Worm (Caenorhabditis elegans) whole organism, L4 larva: ENCODE data around the gene ZK1320.9.

ENCODE experiments used
- D1046.2 ChIP-seq: fragments of 200-800 bp; sonication (Bioruptor generic); IDR thresholded peaks from 2 replicates; pipeline ENCODE4 v1.3.6; 2022; ENCODE audit warnings: missing genetic modification characterization, missing compliant biosample characterization
- F37D6.2 ChIP-seq: sonication (generic microtip); optimal IDR thresholded peaks from 2 replicates; lab custom pipeline; 2016; ENCODE audit warnings: mild to moderate bottlenecking, missing genetic modification characterization, missing compliant biosample characterization
- F49E8.2 ChIP-seq: sonication (generic microtip); optimal IDR thresholded peaks from 2 replicates; lab custom pipeline; 2016; ENCODE audit warnings: missing compliant biosample characterization, mild to moderate bottlenecking, missing genetic modification characterization, borderline replicate concordance
- T20F7.1 ChIP-seq: fragments of 200-800 bp; sonication (Bioruptor generic); optimal IDR thresholded peaks from 2 replicates; lab custom pipeline; 2018; ENCODE audit warnings: mild to moderate bottlenecking, missing genetic modification characterization, missing compliant biosample characterization
- T26A8.4 ChIP-seq: fragments of 200-800 bp; sonication (Bioruptor generic); IDR thresholded peaks from 2 replicates; pipeline ENCODE4 v1.3.6; 2022; ENCODE audit warnings: missing genetic modification characterization, missing compliant biosample characterization
- Y48G9A.11 ChIP-seq: fragments of 200-800 bp; sonication (Bioruptor generic); IDR thresholded peaks from 2 replicates; pipeline ENCODE4 v1.3.6; 2022; ENCODE audit warnings: missing genetic modification reagents, missing genetic modification characterization, missing compliant biosample characterization
- ZK546.5 ChIP-seq, 2 experiments: sonication (generic microtip); optimal IDR thresholded peaks; 2 replicates each; lab custom pipeline; 2017; ENCODE audit warnings: missing biosample characterization in 2 of 2, missing genetic modification characterization in 2 of 2
- aly-2 ChIP-seq: sonication (generic microtip); optimal IDR thresholded peaks from 2 replicates; lab custom pipeline; 2018; ENCODE audit warnings: missing biosample characterization, missing genetic modification characterization
- attf-4 ChIP-seq: sonication (generic microtip); optimal IDR thresholded peaks from 3 replicates; lab custom pipeline; 2017; ENCODE audit warnings: missing biosample characterization, missing genetic modification characterization
- ceh-28 ChIP-seq: fragments of 150-350 bp; optimal IDR thresholded peaks from 2 replicates; lab custom pipeline; 2014; ENCODE audit warnings: missing biosample characterization, missing genetic modification reagents, missing genetic modification characterization
- ceh-32 ChIP-seq: sonication (generic microtip); optimal IDR thresholded peaks from 2 replicates; lab custom pipeline; 2016; ENCODE audit warnings: mild to moderate bottlenecking, missing genetic modification characterization, missing compliant biosample characterization; ENCODE audit not compliant: poor library complexity
- ceh-44 ChIP-seq: fragments of 200-800 bp; sonication (Bioruptor generic); IDR thresholded peaks from 2 replicates; pipeline ENCODE4 v1.3.6; 2022; ENCODE audit warnings: missing genetic modification reagents, missing genetic modification characterization, missing compliant biosample characterization
- ceh-82 ChIP-seq: sonication (generic microtip); optimal IDR thresholded peaks from 2 replicates; lab custom pipeline; 2017; ENCODE audit warnings: missing biosample characterization, missing genetic modification characterization
- ces-1 ChIP-seq: fragments of 150-350 bp; sonication (generic microtip); optimal IDR thresholded peaks from 4 replicates; lab custom pipeline; 2014; ENCODE audit warnings: missing biosample characterization, missing genetic modification reagents, missing genetic modification characterization
- cey-2 ChIP-seq: sonication (generic microtip); optimal IDR thresholded peaks from 3 replicates; lab custom pipeline; 2017; ENCODE audit warnings: missing genetic modification characterization, mild to moderate bottlenecking, missing compliant biosample characterization, antibody characterized with exemption, borderline replicate concordance; ENCODE audit not compliant: insufficient read depth
- daf-12 ChIP-seq: fragments of 150-350 bp; optimal IDR thresholded peaks from 2 replicates; lab custom pipeline; 2014; ENCODE audit warnings: missing biosample characterization, missing genetic modification reagents, missing genetic modification characterization
- daf-16 ChIP-seq, 3 experiments: sonication (generic microtip); optimal IDR thresholded peaks; 2 replicates each; lab custom pipeline; 2016 to 2017; ENCODE audit warnings: missing genetic modification characterization in 3 of 3, missing genetic modification reagents in 3 of 3, mild to moderate bottlenecking in 2 of 3, missing compliant biosample characterization in 2 of 3, missing biosample characterization in 1 of 3, moderate library complexity in 1 of 3
- dmd-6 ChIP-seq: fragments of 200-800 bp; sonication (Bioruptor generic); IDR thresholded peaks from 2 replicates; pipeline ENCODE4 v1.3.6; 2022; ENCODE audit warnings: missing genetic modification reagents, missing genetic modification characterization, missing compliant biosample characterization
- dve-1 ChIP-seq: sonication (generic microtip); optimal IDR thresholded peaks from 2 replicates; lab custom pipeline; 2017; ENCODE audit warnings: antibody characterized with exemption, mild to moderate bottlenecking, missing genetic modification characterization, missing compliant biosample characterization; ENCODE audit not compliant: insufficient read depth
- egl-27 ChIP-seq: sonication (generic microtip); optimal IDR thresholded peaks from 3 replicates; lab custom pipeline; 2017; ENCODE audit warnings: missing biosample characterization, missing genetic modification reagents, missing genetic modification characterization
- egl-43 ChIP-seq: fragments of 200-800 bp; sonication (Bioruptor generic); IDR thresholded peaks from 2 replicates; pipeline ENCODE4 v1.3.6; 2022; ENCODE audit warnings: missing genetic modification reagents, missing genetic modification characterization, missing compliant biosample characterization
- hlh-11 ChIP-seq: fragments of 200-800 bp; sonication (Bioruptor generic); optimal IDR thresholded peaks from 2 replicates; lab custom pipeline; 2018; ENCODE audit warnings: mild to moderate bottlenecking, missing genetic modification characterization, missing compliant biosample characterization
- hlh-30 ChIP-seq: sonication (generic microtip); optimal IDR thresholded peaks from 2 replicates; lab custom pipeline; 2017; ENCODE audit warnings: antibody characterized with exemption, mild to moderate bottlenecking, missing genetic modification characterization, missing compliant biosample characterization; ENCODE audit not compliant: insufficient read depth
- hmg-1.1 ChIP-seq: fragments of 200-800 bp; sonication (Bioruptor generic); IDR thresholded peaks from 2 replicates; pipeline ENCODE4 v1.3.6; 2022; ENCODE audit warnings: missing genetic modification reagents, missing genetic modification characterization, missing compliant biosample characterization
- jun-1 ChIP-seq: fragments of 150-350 bp; optimal IDR thresholded peaks from 2 replicates; lab custom pipeline; 2014; ENCODE audit warnings: missing biosample characterization, missing genetic modification reagents, missing genetic modification characterization
- lin-13 ChIP-seq: fragments of 150-350 bp; optimal IDR thresholded peaks from 2 replicates; lab custom pipeline; 2014; ENCODE audit warnings: missing biosample characterization, missing genetic modification reagents, missing genetic modification characterization
- lir-3 ChIP-seq: sonication (generic microtip); optimal IDR thresholded peaks from 2 replicates; lab custom pipeline; 2016; ENCODE audit warnings: mild to moderate bottlenecking, missing genetic modification characterization, missing compliant biosample characterization
- lsy-2 ChIP-seq, 2 experiments: fragments of 150-350 bp in 1 of 2; sonication (generic microtip) in 1 of 2; optimal IDR thresholded peaks; 2 replicates each; lab custom pipeline; 2014 to 2017; ENCODE audit warnings: missing biosample characterization in 2 of 2, missing genetic modification characterization in 2 of 2
- madf-5 ChIP-seq, 2 experiments: fragments of 200-800 bp; sonication (Bioruptor generic); IDR thresholded peaks; 2 replicates each; pipeline ENCODE4 v1.3.6; 2022; ENCODE audit warnings: missing compliant biosample characterization in 2 of 2, missing genetic modification characterization in 2 of 2
- mdt-29 ChIP-seq: fragments of 200-800 bp; sonication (Bioruptor generic); IDR thresholded peaks from 2 replicates; pipeline ENCODE4 v1.3.6; 2022; ENCODE audit warnings: missing genetic modification reagents, missing genetic modification characterization, missing compliant biosample characterization
- nhr-10 ChIP-seq: fragments of 150-350 bp; optimal IDR thresholded peaks from 2 replicates; lab custom pipeline; 2014; ENCODE audit warnings: missing biosample characterization, missing genetic modification characterization
- nhr-111 ChIP-seq: fragments of 200-800 bp; sonication (Bioruptor generic); optimal IDR thresholded peaks from 2 replicates; lab custom pipeline; 2018; ENCODE audit warnings: mild to moderate bottlenecking, missing genetic modification characterization, missing compliant biosample characterization
- nhr-25 ChIP-seq: sonication (generic microtip); optimal IDR thresholded peaks from 2 replicates; lab custom pipeline; 2017; ENCODE audit warnings: missing genetic modification characterization, mild to moderate bottlenecking, missing compliant biosample characterization, antibody characterized with exemption, moderate library complexity, borderline replicate concordance; ENCODE audit not compliant: insufficient read depth
- nhr-28 ChIP-seq: fragments of 150-350 bp; optimal IDR thresholded peaks from 2 replicates; lab custom pipeline; 2014; ENCODE audit warnings: missing biosample characterization, missing genetic modification characterization
- nhr-41 ChIP-seq: fragments of 200-800 bp; sonication (Bioruptor generic); IDR thresholded peaks from 2 replicates; pipeline ENCODE4 v1.3.6; 2022; ENCODE audit warnings: missing genetic modification reagents, missing genetic modification characterization, missing compliant biosample characterization
- nhr-6 ChIP-seq: fragments of 150-350 bp; optimal IDR thresholded peaks from 2 replicates; lab custom pipeline; 2014; ENCODE audit warnings: missing biosample characterization, missing genetic modification characterization
- rbr-2 ChIP-seq: sonication (generic microtip); optimal IDR thresholded peaks from 2 replicates; lab custom pipeline; 2016; ENCODE audit warnings: missing genotype, missing genetic modification characterization, missing compliant biosample characterization
- set-16 ChIP-seq: fragments of 200-800 bp; sonication (Bioruptor generic); IDR thresholded peaks from 2 replicates; pipeline ENCODE4 v1.3.6; 2022; ENCODE audit warnings: missing genetic modification reagents, missing genetic modification characterization, missing compliant biosample characterization
- skn-1 ChIP-seq: fragments of 150-350 bp; optimal IDR thresholded peaks from 2 replicates; lab custom pipeline; 2014; ENCODE audit warnings: missing biosample characterization, missing genetic modification characterization
- snpc-4 ChIP-seq: fragments of 150-350 bp; optimal IDR thresholded peaks from 2 replicates; lab custom pipeline; 2014; ENCODE audit warnings: missing biosample characterization, missing genetic modification characterization
- unc-130 ChIP-seq: sonication (generic microtip); optimal IDR thresholded peaks from 2 replicates; lab custom pipeline; 2016; ENCODE audit warnings: missing genetic modification reagents, missing genetic modification characterization, missing compliant biosample characterization
- unc-62 ChIP-seq, 3 experiments: fragments of 150-350 bp in 1 of 3; sonication (generic microtip); optimal IDR thresholded peaks in 2 of 3; peaks in 1 of 3; 1 replicate in 1 of 3; 2 replicates in 2 of 3; lab custom pipeline; 2014 to 2017; ENCODE audit warnings: missing biosample characterization in 3 of 3, missing genetic modification characterization in 3 of 3, missing genetic modification reagents in 3 of 3, missing genotype in 1 of 3
- vab-7 ChIP-seq: fragments of 200-800 bp; sonication (Bioruptor generic); IDR thresholded peaks from 2 replicates; pipeline ENCODE4 v1.3.6; 2022; ENCODE audit warnings: missing genetic modification reagents, missing genetic modification characterization, missing compliant biosample characterization
- zfp-3 ChIP-seq: fragments of 200-800 bp; sonication (Bioruptor generic); conservative IDR thresholded peaks from 2 replicates; pipeline ENCODE4 v1.3.6; 2022; ENCODE audit warnings: missing genetic modification reagents, missing genetic modification characterization, missing compliant biosample characterization
- ztf-11 ChIP-seq: fragments of 150-350 bp; optimal IDR thresholded peaks from 2 replicates; lab custom pipeline; 2014; ENCODE audit warnings: missing biosample characterization, missing genetic modification characterization

The ZK1320.9 gene

ce11 chrII:9646928-9647838 is 39.3 kb downstream of the ZK1320.9 start, which contains the start of gene sqv-8:
Gene sqv-8, plus strand, starts transcription at chrII:9646978.
- peak; percentile 48 for TF ChIP-seq dve-1 (tag; lab: Kevin White, UChicago)
- TF ChIP-seq nhr-10 (tag; lab: Kevin White, UChicago) = no peak
- TF ChIP-seq ztf-11 = no peak
- no peak for TF ChIP-seq daf-12 (tag; lab: Kevin White, UChicago)
- peak; percentile 82 for TF ChIP-seq dmd-6 (GFP tag; lab: Robert Waterston, UW)
- peak; percentile 50; the same call in 1 of the 2 replicates for TF ChIP-seq zfp-3 (GFP tag; lab: Robert Waterston, UW)
- TF ChIP-seq ceh-28 = peak; percentile 1
- TF ChIP-seq ceh-32 (tag; lab: Kevin White, UChicago) = no peak
- TF ChIP-seq nhr-28 (tag; lab: Kevin White, UChicago) = peak; percentile 2
- TF ChIP-seq T26A8.4 (GFP tag; lab: Robert Waterston, UW) = no peak
- peak in 1 of 2 experiments; percentile 84 for TF ChIP-seq unc-62 (GFP tag; optimal IDR thresholded peaks at IDR 0.05 in 1 of 2; lab: Kevin White, UChicago)
- no peak for TF ChIP-seq unc-62 (tag; optimal IDR thresholded peaks at IDR 0.05; lab: Kevin White, UChicago)
- peak; percentile 36; the same call in 1 of the 2 replicates for TF ChIP-seq hmg-1.1
- TF ChIP-seq F49E8.2 (tag; lab: Kevin White, UChicago) = peak; percentile 3
- TF ChIP-seq daf-16 (GFP tag; optimal IDR thresholded peaks at IDR 0.05; lab: Kevin White, UChicago) = no peak
- peak; percentile 33 for TF ChIP-seq daf-16 (tag; optimal IDR thresholded peaks at IDR 0.05; lab: Kevin White, UChicago)
- TF ChIP-seq ZK546.5 (tag; optimal IDR thresholded peaks at IDR 0.05; lab: Kevin White, UChicago) = no peak
- TF ChIP-seq hlh-30 (tag; lab: Kevin White, UChicago) = peak; percentile 92
- peak; percentile 7 for TF ChIP-seq T20F7.1
- TF ChIP-seq lsy-2 (tag; optimal IDR thresholded peaks at IDR 0.05; lab: Kevin White, UChicago) = peak in 1 of 2 experiments; percentile 39
- TF ChIP-seq Y48G9A.11 (GFP tag; lab: Robert Waterston, UW) = peak; percentile 8; the same call in 1 of the 2 replicates
- peak; percentile 61 for TF ChIP-seq hlh-11 (tag; lab: Kevin White, UChicago)

- TF ChIP-seq lir-3 (tag; lab: Kevin White, UChicago) = no peak
- TF ChIP-seq F37D6.2 (tag; lab: Kevin White, UChicago) = peak; percentile 0
- no peak for TF ChIP-seq ces-1
- no peak for TF ChIP-seq egl-27 (tag; lab: Kevin White, UChicago)
- TF ChIP-seq madf-5 (GFP tag; IDR thresholded peaks at IDR 0.05; lab: Robert Waterston, UW) = no peak
- no peak; the same call in 1 of the 2 replicates for TF ChIP-seq T26A8.4 (GFP tag; lab: Robert Waterston, UW)
- TF ChIP-seq nhr-111 = no peak
- TF ChIP-seq F49E8.2 (tag; lab: Kevin White, UChicago) = no peak
- TF ChIP-seq ceh-82 (tag; lab: Kevin White, UChicago) = no peak
- TF ChIP-seq unc-130 (GFP tag; lab: Kevin White, UChicago) = no peak
- no peak for TF ChIP-seq skn-1
- no peak for TF ChIP-seq jun-1 (tag; lab: Kevin White, UChicago)
- peak; percentile 62 for TF ChIP-seq egl-43 (GFP tag; lab: Robert Waterston, UW)
- no peak for TF ChIP-seq vab-7 (GFP tag; lab: Robert Waterston, UW)
- TF ChIP-seq nhr-6 (tag; lab: Kevin White, UChicago) = peak; percentile 45
- TF ChIP-seq set-16 = peak; percentile 49
- TF ChIP-seq nhr-28 (tag; lab: Kevin White, UChicago) = peak; percentile 81
- no peak for TF ChIP-seq D1046.2 (GFP tag; lab: Robert Waterston, UW)
- no peak for TF ChIP-seq nhr-10 (tag; lab: Kevin White, UChicago)
- no peak for TF ChIP-seq attf-4 (tag; lab: Kevin White, UChicago)
- TF ChIP-seq aly-2 (tag; lab: Kevin White, UChicago) = no peak
- TF ChIP-seq lin-13 (GFP tag; lab: Kevin White, UChicago) = no peak
- TF ChIP-seq ceh-44 = no peak
- no peak for TF ChIP-seq nhr-41 (GFP tag; lab: Robert Waterston, UW)
- peak; percentile 87 for TF ChIP-seq hlh-30 (tag; lab: Kevin White, UChicago)
- TF ChIP-seq dve-1 (tag; lab: Kevin White, UChicago) = peak; percentile 67
- no peak for TF ChIP-seq nhr-25 (tag; lab: Kevin White, UChicago)
- TF ChIP-seq mdt-29 (GFP tag; lab: Robert Waterston, UW) = no peak
- TF ChIP-seq snpc-4 (tag; lab: Kevin White, UChicago) = no peak
- peak; percentile 77 for TF ChIP-seq rbr-2 (tag; lab: Kevin White, UChicago)
- TF ChIP-seq cey-2 = no peak
Measured at ce11 chrII:9646122-9646555, 40.4 kb downstream of the ZK1320.9 start.
